Worm (Caenorhabditis elegans): ENCODE measurements around the gene C29F9.12.

The C29F9.12 gene

ce11 chrIII:87183-87582, 34.6 kb downstream of the C29F9.12 start, which contains the start of the genes F54C4.4 and mrpl-40 (continued):
- TF ChIP-seq nhr-85 (tag) (peak; percentile 81), isw-1 (GFP tag; IDR thresholded peaks at IDR 0.05) (peak; percentile 74), aha-1 (tag; optimal IDR thresholded peaks at IDR 0.05) (no peak), tbx-2 (tag; optimal IDR thresholded peaks at IDR 0.05) (peak; percentile 69), dpl-1 (GFP tag; optimal IDR thresholded peaks at IDR 0.05) (peak; percentile 45 to 67 (median 65)), hpl-2 (GFP tag; optimal IDR thresholded peaks at IDR 0.05) (peak; percentile 11), mep-1 (tag; optimal IDR thresholded peaks at IDR 0.05) (peak; percentile 61), lin-13 (GFP tag; optimal IDR thresholded peaks at IDR 0.05) (peak; percentile 61), mdl-1 (tag; optimal IDR thresholded peaks at IDR 0.05) (peak in 1 of 2 experiments; percentile 34), unc-98 (GFP tag; IDR thresholded peaks at IDR 0.05) (no peak), nhr-77 (tag; optimal IDR thresholded peaks at IDR 0.05) (peak; percentile 18), fkh-8 (tag; optimal IDR thresholded peaks at IDR 0.05) (peak; percentile 62), mab-9 (GFP tag; IDR thresholded peaks at IDR 0.05) (no peak), nhr-237 (tag; optimal IDR thresholded peaks at IDR 0.05) (peak; percentile 11), snpc-4 (tag; optimal IDR thresholded peaks at IDR 0.05) (peak; percentile 20), elt-2 (tag; optimal IDR thresholded peaks at IDR 0.05) (no peak), lin-35 (GFP tag; optimal IDR thresholded peaks at IDR 0.05) (peak; percentile 67 to 81), ama-1 (optimal IDR thresholded peaks at IDR 0.05) (no peak), efl-1 (optimal IDR thresholded peaks at IDR 0.05) (peak; percentile 72 to 77), efl-1 (GFP tag; optimal IDR thresholded peaks at IDR 0.05 in 1 of 2) (peak; percentile 63 to 96), xbp-1 (tag; optimal IDR thresholded peaks at IDR 0.05) (peak; percentile 72), nhr-19 (GFP tag; conservative IDR thresholded peaks at IDR 0.05) (peak; percentile 58), jun-1 (tag; optimal IDR thresholded peaks at IDR 0.05) (peak; percentile 66), swsn-7 (tag; optimal IDR thresholded peaks at IDR 0.05) (peak; percentile 76), lsy-2 (tag; optimal IDR thresholded peaks at IDR 0.05) (peak; percentile 81 to 83)

ce11 chrIII:86316-86715, 35.5 kb downstream of the C29F9.12 start, which contains the start of gene attf-3:
attf-3 (minus strand) TSS chrIII:86384.
- TF ChIP-seq nhr-28 (tag; optimal IDR thresholded peaks at IDR 0.05) (no peak), lin-14 (GFP tag; optimal IDR thresholded peaks at IDR 0.05) (peak; percentile 69), C16A3.4 (tag; optimal IDR thresholded peaks at IDR 0.05) (peak; percentile 61), fkh-8 (tag; optimal IDR thresholded peaks at IDR 0.05) (peak; percentile 74), pax-3 (tag; optimal IDR thresholded peaks at IDR 0.05) (no peak), aly-2 (tag; optimal IDR thresholded peaks at IDR 0.05) (no peak), snpc-4 (tag; optimal IDR thresholded peaks at IDR 0.05) (peak; percentile 42), lin-35 (GFP tag; optimal IDR thresholded peaks at IDR 0.05) (peak; percentile 79 to 86), dpl-1 (GFP tag; optimal IDR thresholded peaks at IDR 0.05) (peak; percentile 50 to 79 (median 65)), nhr-85 (tag) (no peak), blmp-1 (tag; optimal IDR thresholded peaks at IDR 0.05) (peak; percentile 67), nhr-76 (tag; optimal IDR thresholded peaks at IDR 0.05) (no peak), nhr-77 (tag; optimal IDR thresholded peaks at IDR 0.05) (peak; percentile 60), zip-4 (GFP tag; optimal IDR thresholded peaks at IDR 0.05) (no peak), tbx-2 (tag; optimal IDR thresholded peaks at IDR 0.05) (peak; percentile 50), lin-13 (GFP tag; optimal IDR thresholded peaks at IDR 0.05) (peak; percentile 39), egl-13 (tag; optimal IDR thresholded peaks at IDR 0.05) (peak; percentile 49), unc-62 (GFP tag; optimal IDR thresholded peaks at IDR 0.05) (no peak), irx-1 (tag; optimal IDR thresholded peaks at IDR 0.05) (no peak), efl-1 (optimal IDR thresholded peaks at IDR 0.05) (peak; percentile 75 to 81), efl-1 (GFP tag; optimal IDR thresholded peaks at IDR 0.05 in 1 of 2) (peak; percentile 64 to 95), unc-86 (tag; optimal IDR thresholded peaks at IDR 0.05) (peak; percentile 35), ceh-63 (GFP tag; optimal IDR thresholded peaks at IDR 0.05) (no peak), efl-3 (GFP tag; optimal IDR thresholded peaks at IDR 0.05) (no peak), fos-1 (tag; optimal IDR thresholded peaks at IDR 0.05) (peak; percentile 50), elt-3 (tag; optimal IDR thresholded peaks at IDR 0.05) (peak in 1 of 6 experiments; percentile 50), unc-130 (tag; optimal IDR thresholded peaks at IDR 0.05) (peak; percentile 52), xbp-1 (tag; optimal IDR thresholded peaks at IDR 0.05) (peak; percentile 58), F16B12.6 (tag; optimal IDR thresholded peaks at IDR 0.05) (peak; percentile 38), ceh-90 (tag; optimal IDR thresholded peaks at IDR 0.05) (no peak), pqm-1 (tag; optimal IDR thresholded peaks at IDR 0.05) (no peak), mef-2 (tag; optimal IDR thresholded peaks at IDR 0.05) (peak; percentile 53), ceh-88 (GFP tag; IDR thresholded peaks at IDR 0.05) (peak; percentile 20; the same call in 1 of the 2 replicates), dsc-1 (tag; optimal IDR thresholded peaks at IDR 0.05) (peak; percentile 47), lin-39 (tag; optimal IDR thresholded peaks at IDR 0.05) (no peak), lin-15B (tag; optimal IDR thresholded peaks at IDR 0.05) (peak; percentile 55), nhr-84 (tag; optimal IDR thresholded peaks at IDR 0.05) (no peak), mep-1 (tag; optimal IDR thresholded peaks at IDR 0.05) (peak; percentile 75), snu-23 (GFP tag; optimal IDR thresholded peaks at IDR 0.05) (peak; percentile 70)

Measured in whole organism, L1 larva.